Worm (Caenorhabditis elegans) whole organism, L4 larva: Measurements from ENCODE around the gene R160.4.

Source experiments
- aly-2 ChIP-seq: sonication (generic microtip); optimal IDR thresholded peaks from 2 replicates; lab custom pipeline; 2018; ENCODE audit warnings: missing biosample characterization, missing genetic modification characterization
- ces-1 ChIP-seq: fragments of 150-350 bp; sonication (generic microtip); optimal IDR thresholded peaks from 4 replicates; lab custom pipeline; 2014; ENCODE audit warnings: missing biosample characterization, missing genetic modification reagents, missing genetic modification characterization
- egl-27 ChIP-seq: sonication (generic microtip); optimal IDR thresholded peaks from 3 replicates; lab custom pipeline; 2017; ENCODE audit warnings: missing biosample characterization, missing genetic modification reagents, missing genetic modification characterization
- nhr-11 ChIP-seq: fragments of 150-350 bp; optimal IDR thresholded peaks from 2 replicates; lab custom pipeline; 2014; ENCODE audit warnings: missing biosample characterization, missing genetic modification characterization
- unc-62 ChIP-seq, 3 experiments: fragments of 150-350 bp in 1 of 3; sonication (generic microtip); optimal IDR thresholded peaks in 2 of 3; peaks in 1 of 3; 1 replicate in 1 of 3; 2 replicates in 2 of 3; lab custom pipeline; 2014 to 2017; ENCODE audit warnings: missing biosample characterization in 3 of 3, missing genetic modification characterization in 3 of 3, missing genetic modification reagents in 3 of 3, missing genotype in 1 of 3

DNA sequence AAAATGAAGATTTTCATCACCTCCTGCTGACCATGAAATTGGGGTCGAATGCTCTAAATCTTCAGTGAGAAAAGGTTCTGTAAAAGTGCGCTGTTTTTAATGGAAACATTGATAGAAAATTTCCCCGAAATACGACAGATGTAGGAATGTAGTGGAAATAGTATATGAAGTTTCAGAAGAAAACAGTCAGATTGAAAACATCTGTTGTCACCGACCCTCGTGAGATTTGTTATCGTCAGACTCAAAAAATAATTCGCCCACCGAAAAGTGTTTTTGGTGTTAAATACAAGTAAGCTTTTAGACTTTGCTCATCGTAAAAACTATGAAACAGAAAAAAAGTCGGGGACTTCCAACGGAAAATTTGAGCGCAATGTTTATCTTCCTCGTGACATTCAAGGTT lies 3.8 kb downstream of the R160.4 start, which contains the start of gene F14H12.8:
- TF ChIP-seq unc-62 (GFP tag; optimal IDR thresholded peaks at IDR 0.05 in 1 of 2; lab: Kevin White, UChicago) (no peak), unc-62 (tag; optimal IDR thresholded peaks at IDR 0.05; lab: Kevin White, UChicago) (no peak), nhr-11 (tag; lab: Kevin White, UChicago) (no peak), egl-27 (tag; lab: Kevin White, UChicago) (no peak), aly-2 (tag; lab: Kevin White, UChicago) (no peak), ces-1 (no peak)
